Fruit fly (Drosophila melanogaster) Kc167 (cell line): ENCODE data around the gene Charon.

ENCODE experiments used
- Myc ChIP-seq: fragments of >200 bp; optimal IDR thresholded peaks from 2 replicates; lab custom pipeline; 2017; ENCODE audit warnings: missing external identifiers
- Sin3A ChIP-seq: fragments of >200 bp; optimal IDR thresholded peaks from 2 replicates; lab custom pipeline; 2018; ENCODE audit warnings: missing external identifiers
- h ChIP-seq: fragments of >200 bp; optimal IDR thresholded peaks from 3 replicates; lab custom pipeline; 2018; ENCODE audit warnings: missing external identifiers
- insv ChIP-seq: fragments of >200 bp; optimal IDR thresholded peaks from 3 replicates; lab custom pipeline; 2018; ENCODE audit warnings: missing external identifiers
- psq ChIP-seq: fragments of >200 bp; optimal IDR thresholded peaks from 2 replicates; lab custom pipeline; 2017; ENCODE audit warnings: missing external identifiers
- ttk ChIP-seq: sonication (Bioruptor generic); optimal IDR thresholded peaks from 2 replicates; lab custom pipeline; 2017; ENCODE audit warnings: missing external identifiers

DNA sequence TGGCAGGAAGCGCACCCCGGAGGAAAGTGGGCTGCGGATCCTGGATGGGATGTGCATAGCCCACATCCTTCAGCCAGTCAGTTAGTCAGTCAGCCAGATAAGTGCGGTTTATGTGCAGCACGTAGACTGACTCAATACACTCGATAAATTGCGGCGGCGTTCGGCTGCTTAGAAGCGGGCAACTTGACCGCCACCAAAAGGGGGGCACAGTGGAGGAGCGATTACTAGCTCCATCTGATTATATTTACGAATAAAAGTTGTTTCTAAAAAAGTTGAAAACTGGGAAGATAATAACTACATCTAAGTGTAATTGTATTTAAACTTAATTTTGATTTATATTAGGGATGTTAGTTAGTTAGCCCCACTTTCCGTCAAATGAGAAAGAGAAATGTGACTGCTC lies 29.8 kb upstream of the Charon start:
- TF ChIP-seq insv (no peak), h (no peak), psq (lab: Kevin White, UChicago) (no peak), ttk (lab: Kevin White, UChicago) (no peak), Myc (lab: Kevin White, UChicago) (no peak), Sin3A (no peak)
